Fruit fly (Drosophila melanogaster): Measurements from ENCODE around the gene fz.

Gene fz

dm6 chr3L:14338886-14339285 is 64.7 kb downstream of the fz start (continued):
- peak; percentile 86 for TF ChIP-seq spab (GFP tag; optimal IDR thresholded peaks at IDR 0.05)
- peak; percentile 91 for TF ChIP-seq Lpt (GFP tag; optimal IDR thresholded peaks at IDR 0.05)
- peak; percentile 91 for TF ChIP-seq Eip75B (GFP tag; optimal IDR thresholded peaks at IDR 0.05)
- TF ChIP-seq Sox14 (GFP tag; optimal IDR thresholded peaks at IDR 0.05) = peak; percentile 91
- TF ChIP-seq CG3032 (tag; optimal IDR thresholded peaks at IDR 0.05) = peak; percentile 80
- peak; percentile 84 to 90 for TF ChIP-seq ss (GFP tag; optimal IDR thresholded peaks at IDR 0.05)
- peak; percentile 93 for TF ChIP-seq eg (GFP tag; IDR thresholded peaks at IDR 0.05)
- peak; percentile 96 for TF ChIP-seq CG6163 (GFP tag; IDR thresholded peaks at IDR 0.05)
- peak; percentile 93 for TF ChIP-seq acj6 (GFP tag; optimal IDR thresholded peaks at IDR 0.05)
- peak; percentile 77 for TF ChIP-seq topi (GFP tag; optimal IDR thresholded peaks at IDR 0.05)
- peak; percentile 93 for TF ChIP-seq CG15336 (GFP tag; IDR thresholded peaks at IDR 0.05)
- TF ChIP-seq dac (GFP tag; optimal IDR thresholded peaks at IDR 0.05) = peak; percentile 91
- no peak for TF ChIP-seq Blimp-1 (GFP tag; optimal IDR thresholded peaks at IDR 0.05)

- no peak for TF ChIP-seq Lpt (GFP tag; optimal IDR thresholded peaks at IDR 0.05)
- no peak for TF ChIP-seq CG3919 (GFP tag; optimal IDR thresholded peaks at IDR 0.05)
- TF ChIP-seq CG8119 (GFP tag; IDR thresholded peaks at IDR 0.05) = peak; percentile 31; the same call in 1 of the 3 replicates
- TF ChIP-seq CG8319 (GFP tag; optimal IDR thresholded peaks at IDR 0.05) = no peak
These were observed 69.3 kb downstream of the fz start for dm6 chr3L:14343344-14343972.

dm6 chr3L:14346546-14346945 is 72.4 kb downstream of the fz start:
- peak; percentile 32 for TF ChIP-seq svp (GFP tag)
- peak; percentile 9 for TF ChIP-seq Ets96B (tag; optimal IDR thresholded peaks at IDR 0.05)
- TF ChIP-seq Sox14 (GFP tag; optimal IDR thresholded peaks at IDR 0.05) = no peak
- TF ChIP-seq Met (GFP tag; optimal IDR thresholded peaks at IDR 0.05) = peak; percentile 12
- TF ChIP-seq Eip78C (GFP tag) = peak; percentile 39
- no peak for TF ChIP-seq CG31627 (GFP tag; optimal IDR thresholded peaks at IDR 0.05)
- no peak for TF ChIP-seq fd85E (GFP tag; optimal IDR thresholded peaks at IDR 0.05)
- TF ChIP-seq CG9139 (GFP tag; optimal IDR thresholded peaks at IDR 0.05) = no peak
- TF ChIP-seq CG8119 (GFP tag; IDR thresholded peaks at IDR 0.05) = 0 out of 3 replicates have a peak, but pooled peaks have one; percentile 38
- TF ChIP-seq CG7368 (GFP tag; optimal IDR thresholded peaks at IDR 0.05) = no peak
- TF ChIP-seq CG11902 (GFP tag; optimal IDR thresholded peaks at IDR 0.05) = no peak
- TF ChIP-seq cyc (GFP tag; optimal IDR thresholded peaks at IDR 0.05) = no peak
- no peak for TF ChIP-seq ss (GFP tag; optimal IDR thresholded peaks at IDR 0.05)
- peak; percentile 21 for TF ChIP-seq CG10669 (GFP tag; optimal IDR thresholded peaks at IDR 0.05)
- TF ChIP-seq CG3919 (GFP tag; optimal IDR thresholded peaks at IDR 0.05) = peak; percentile 38
- TF ChIP-seq fd59A (GFP tag; optimal IDR thresholded peaks at IDR 0.05) = no peak
- TF ChIP-seq CG16779 (tag; optimal IDR thresholded peaks at IDR 0.05) = no peak

dm6 chr3L:14350218-14350617 is 76.1 kb downstream of the fz start:
- TF ChIP-seq net (GFP tag; optimal IDR thresholded peaks at IDR 0.05) (peak; percentile 28), CG15336 (GFP tag; IDR thresholded peaks at IDR 0.05) (peak; percentile 57), esn (GFP tag; optimal IDR thresholded peaks at IDR 0.05) (peak; percentile 64), CG8632 (GFP tag; optimal IDR thresholded peaks at IDR 0.05) (peak; percentile 51), svp (GFP tag) (peak; percentile 85), Eip75B (GFP tag; optimal IDR thresholded peaks at IDR 0.05) (peak; percentile 48), Lpt (GFP tag; optimal IDR thresholded peaks at IDR 0.05) (no peak), Sox15 (GFP tag; optimal IDR thresholded peaks at IDR 0.05) (peak; percentile 21), Ets96B (tag; optimal IDR thresholded peaks at IDR 0.05) (peak; percentile 68), cyc (GFP tag; optimal IDR thresholded peaks at IDR 0.05) (peak; percentile 52), topi (GFP tag; optimal IDR thresholded peaks at IDR 0.05) (peak; percentile 65), CG32006 (GFP tag; optimal IDR thresholded peaks at IDR 0.05) (peak; percentile 23), CG1621 (tag; optimal IDR thresholded peaks at IDR 0.05) (peak; percentile 8), Ets21C (GFP tag; optimal IDR thresholded peaks at IDR 0.05) (peak; percentile 8), Hr4 (GFP tag; optimal IDR thresholded peaks at IDR 0.05) (peak; percentile 26), Met (GFP tag; optimal IDR thresholded peaks at IDR 0.05) (peak; percentile 75), Gug (GFP tag; IDR thresholded peaks at IDR 0.05) (no peak), lz (GFP tag; optimal IDR thresholded peaks at IDR 0.05) (peak; percentile 43), CG10631 (GFP tag; optimal IDR thresholded peaks at IDR 0.05) (peak; percentile 55), vri (GFP tag; optimal IDR thresholded peaks at IDR 0.05) (peak; percentile 25), dsx (GFP tag; optimal IDR thresholded peaks at IDR 0.05; ENCODE audit: poor library complexity, severe bottlenecking) (peak; percentile 26), salr (GFP tag; optimal IDR thresholded peaks at IDR 0.05) (peak in 1 of 2 experiments; percentile 6), CG11294 (GFP tag; IDR thresholded peaks at IDR 0.05) (no peak), CG8319 (GFP tag; optimal IDR thresholded peaks at IDR 0.05) (peak; percentile 20), CG7368 (GFP tag; optimal IDR thresholded peaks at IDR 0.05) (peak; percentile 10), CG11902 (GFP tag; optimal IDR thresholded peaks at IDR 0.05) (no peak), Blimp-1 (GFP tag; optimal IDR thresholded peaks at IDR 0.05) (no peak), CG9139 (GFP tag; optimal IDR thresholded peaks at IDR 0.05) (no peak)

Data from whole organism, prepupa.